Fruit fly (Drosophila melanogaster): ENCODE data around the gene CG17637.

DNA sequence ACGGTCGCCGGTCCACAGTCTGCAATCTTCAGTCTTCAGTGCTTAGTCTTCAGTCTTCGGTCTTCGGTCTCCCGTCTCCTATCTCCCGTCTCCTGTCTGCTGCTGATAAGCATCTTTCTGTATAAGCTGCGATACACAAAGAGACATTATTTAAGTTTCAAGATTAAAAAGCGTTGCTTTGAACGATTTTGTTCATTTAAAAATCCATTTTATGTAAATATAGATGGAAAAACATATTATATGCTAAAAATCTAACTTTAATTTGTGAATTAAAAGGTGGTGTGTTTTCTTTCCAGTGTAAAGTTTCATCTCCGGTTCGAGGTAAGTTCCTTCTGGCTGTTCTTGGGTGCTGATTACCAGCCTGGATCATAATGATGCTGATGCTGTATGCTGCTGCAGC lies 45.4 kb downstream of the CG17637 start:
- peak; percentile 66 for TF ChIP-seq psq (GFP tag; optimal IDR thresholded peaks at IDR 0.05)
- TF ChIP-seq Myc (optimal IDR thresholded peaks at IDR 0.05): no peak
- peak; percentile 77 for TF ChIP-seq h (GFP tag; optimal IDR thresholded peaks at IDR 0.05)
- no peak for TF ChIP-seq Jra (GFP tag; optimal IDR thresholded peaks at IDR 0.05)
- TF ChIP-seq fru (GFP tag; optimal IDR thresholded peaks at IDR 0.05): peak; percentile 78
- TF ChIP-seq usp (GFP tag; optimal IDR thresholded peaks at IDR 0.05): no peak
- peak; percentile 76 for TF ChIP-seq ey (GFP tag; optimal IDR thresholded peaks at IDR 0.05)
- TF ChIP-seq Dif (GFP tag; optimal IDR thresholded peaks at IDR 0.05; ENCODE audit: partially characterized antibody): no peak
- TF ChIP-seq Rel (GFP tag; optimal IDR thresholded peaks at IDR 0.05): no peak
- TF ChIP-seq Rel (tag; optimal IDR thresholded peaks at IDR 0.05): no peak
- no peak for TF ChIP-seq Mio (GFP tag; optimal IDR thresholded peaks at IDR 0.05)
- TF ChIP-seq dl (GFP tag; optimal IDR thresholded peaks at IDR 0.05; ENCODE audit: insufficient read depth in 1 of 2, partially characterized antibody in 2 of 2): no peak
- no peak for TF ChIP-seq sv (GFP tag; optimal IDR thresholded peaks at IDR 0.05)
- TF ChIP-seq pan (optimal IDR thresholded peaks at IDR 0.05): no peak

All from whole organism, wandering third instar larva.